1 fruit fly cellular context compared by ENCODE assay signal in the genomic region with DNA sequence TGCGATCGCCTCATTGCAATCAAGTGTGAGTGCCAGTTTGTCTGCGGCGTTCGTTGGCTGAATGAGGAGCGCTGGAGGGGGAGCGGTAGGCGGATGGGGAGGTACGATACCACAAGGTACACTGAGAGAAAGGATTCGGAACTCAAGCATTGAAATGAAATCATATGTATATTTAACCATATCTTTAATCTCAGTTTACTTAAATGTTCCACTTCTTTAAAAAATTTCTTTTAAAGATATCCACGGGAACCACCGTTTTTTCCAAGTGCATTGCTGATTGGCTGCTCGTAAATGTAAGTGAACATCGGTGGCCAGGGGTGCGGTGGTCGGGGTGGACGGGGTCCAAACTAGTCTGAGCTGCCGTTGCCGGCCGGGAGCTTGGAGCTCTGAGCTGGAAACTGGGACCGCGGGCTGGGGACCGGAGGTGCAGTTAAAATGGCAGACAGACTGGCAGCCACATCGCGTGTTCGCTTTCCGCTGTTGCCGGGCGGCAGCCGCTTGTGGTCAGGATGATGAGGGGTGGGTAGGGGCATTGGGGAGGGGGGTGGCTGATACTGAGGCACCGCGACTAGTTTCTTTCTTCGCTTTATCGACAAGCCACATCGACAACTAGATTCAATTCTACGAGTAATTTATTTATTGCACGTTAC.
TF ChIP-seq lines count a peak whose summit lies in the region.

No protein-coding gene starts in this region.

TF ChIP-seq in whole organism, embryonic, 481 proteins besides CTCF, POLR2A, EP300 and RAD21 (continued from another document and continues in another):
- peak; percentile 96 for TF ChIP-seq fd64A (GFP tag; optimal IDR thresholded peaks at IDR 0.05; lab: Kevin White, UChicago)
- peak; percentile 38 for TF ChIP-seq bigmax (GFP tag; optimal IDR thresholded peaks at IDR 0.05; lab: Kevin White, UChicago)
- peak; percentile 83 for TF ChIP-seq YL-1 (GFP tag; optimal IDR thresholded peaks at IDR 0.05; lab: Kevin White, UChicago)
- TF ChIP-seq Dp (GFP tag; optimal IDR thresholded peaks at IDR 0.05; lab: Kevin White, UChicago), result peak; percentile 7
- no peak for TF ChIP-seq hth (optimal IDR thresholded peaks at IDR 0.05; lab: Kevin White, UChicago)
- peak; percentile 99 for TF ChIP-seq ATbp (GFP tag; optimal IDR thresholded peaks at IDR 0.05; lab: Kevin White, UChicago)
- peak; percentile 81 for TF ChIP-seq crc (GFP tag; optimal IDR thresholded peaks at IDR 0.05; lab: Kevin White, UChicago)
- peak; percentile 88 for TF ChIP-seq CG11696 (GFP tag; IDR thresholded peaks at IDR 0.05; lab: Robert Waterston, UW)
- peak; percentile 95 for TF ChIP-seq CG33557 (GFP tag; optimal IDR thresholded peaks at IDR 0.05; lab: Kevin White, UChicago)
- TF ChIP-seq corto (GFP tag; optimal IDR thresholded peaks at IDR 0.05; lab: Kevin White, UChicago), result peak; percentile 83
- peak; percentile 95 for TF ChIP-seq CG10209 (GFP tag; optimal IDR thresholded peaks at IDR 0.05; lab: Kevin White, UChicago)
- TF ChIP-seq Ravus (GFP tag; IDR thresholded peaks at IDR 0.05; lab: Robert Waterston, UW), result peak; percentile 87
- TF ChIP-seq dm (GFP tag; optimal IDR thresholded peaks at IDR 0.05; lab: Kevin White, UChicago), result peak; percentile 90
- TF ChIP-seq CG12071 (GFP tag; optimal IDR thresholded peaks at IDR 0.05; lab: Kevin White, UChicago), result peak; percentile 94
- TF ChIP-seq tll (GFP tag; optimal IDR thresholded peaks at IDR 0.05; lab: Kevin White, UChicago), result peak in 1 of 2 experiments; percentile 19
- peak; percentile 57 for TF ChIP-seq Sry-β (GFP tag; optimal IDR thresholded peaks at IDR 0.05; lab: Kevin White, UChicago)
- TF ChIP-seq zen2 (GFP tag; IDR thresholded peaks at IDR 0.05; lab: Robert Waterston, UW; ENCODE audit: partially characterized antibody), result no peak
- peak; percentile 58; the same call in 2 of the 3 replicates for TF ChIP-seq CG6175 (GFP tag; IDR thresholded peaks at IDR 0.05; lab: Robert Waterston, UW)
- peak; percentile 96 for TF ChIP-seq nerfin-1 (tag; optimal IDR thresholded peaks at IDR 0.05; lab: Kevin White, UChicago)
- TF ChIP-seq emc (GFP tag; optimal IDR thresholded peaks at IDR 0.05; lab: Kevin White, UChicago), result peak; percentile 67
- TF ChIP-seq tgo (GFP tag; IDR thresholded peaks at IDR 0.05; lab: Robert Waterston, UW), result peak; percentile 96
- TF ChIP-seq her (GFP tag; optimal IDR thresholded peaks at IDR 0.05; lab: Kevin White, UChicago), result peak; percentile 80
- no peak for TF ChIP-seq CG42726 (GFP tag; IDR thresholded peaks at IDR 0.05; lab: Robert Waterston, UW; ENCODE audit: partially characterized antibody)
- TF ChIP-seq CG13624 (GFP tag; optimal IDR thresholded peaks at IDR 0.05; lab: Kevin White, UChicago), result peak; percentile 90
- peak; percentile 98 for TF ChIP-seq CG1603 (tag; optimal IDR thresholded peaks at IDR 0.05; lab: Kevin White, UChicago)
- TF ChIP-seq NC2β (GFP tag; optimal IDR thresholded peaks at IDR 0.05; lab: Kevin White, UChicago), result peak; percentile 93
- peak; percentile 30 for TF ChIP-seq pfk (GFP tag; optimal IDR thresholded peaks at IDR 0.05; lab: Kevin White, UChicago)
- TF ChIP-seq hbn (GFP tag; IDR thresholded peaks at IDR 0.05; lab: Robert Waterston, UW; ENCODE audit: partially characterized antibody), result no peak
- TF ChIP-seq hb (GFP tag; IDR thresholded peaks at IDR 0.05; lab: Robert Waterston, UW; ENCODE audit: partially characterized antibody), result no peak
- peak; percentile 97 for TF ChIP-seq Ada2b (GFP tag; IDR thresholded peaks at IDR 0.05; lab: Robert Waterston, UW)
- TF ChIP-seq az2 (GFP tag; optimal IDR thresholded peaks at IDR 0.05; lab: Kevin White, UChicago), result peak; percentile 97
- TF ChIP-seq Jarid2 (GFP tag; optimal IDR thresholded peaks at IDR 0.05; lab: Kevin White, UChicago), result peak; percentile 81
- peak; percentile 98 for TF ChIP-seq zfh1 (GFP tag; IDR thresholded peaks at IDR 0.05; lab: Robert Waterston, UW)
- TF ChIP-seq Atf3 (GFP tag; optimal IDR thresholded peaks at IDR 0.05; lab: Kevin White, UChicago), result peak; percentile 97
- TF ChIP-seq wek (GFP tag; optimal IDR thresholded peaks at IDR 0.05; lab: Kevin White, UChicago), result peak; percentile 88
- peak; percentile 81 for TF ChIP-seq NFAT (GFP tag; IDR thresholded peaks at IDR 0.05; lab: Robert Waterston, UW)
- TF ChIP-seq Nf-YA (GFP tag; IDR thresholded peaks at IDR 0.05; lab: Robert Waterston, UW), result peak; percentile 96
- TF ChIP-seq trh (GFP tag; optimal IDR thresholded peaks at IDR 0.05; lab: Kevin White, UChicago), result peak; percentile 89
- TF ChIP-seq CG31365 (tag; optimal IDR thresholded peaks at IDR 0.05; lab: Kevin White, UChicago), result peak; percentile 76
- TF ChIP-seq Gug (GFP tag; IDR thresholded peaks at IDR 0.05; lab: Robert Waterston, UW), result peak; percentile 93
- TF ChIP-seq CG14710 (tag; optimal IDR thresholded peaks at IDR 0.05; lab: Kevin White, UChicago), result peak; percentile 96
- TF ChIP-seq insv (GFP tag; optimal IDR thresholded peaks at IDR 0.05; lab: Kevin White, UChicago), result peak; percentile 32 to 62
- peak; percentile 98 for TF ChIP-seq chm (GFP tag; IDR thresholded peaks at IDR 0.05; lab: Robert Waterston, UW)
- TF ChIP-seq CG12391 (tag; optimal IDR thresholded peaks at IDR 0.05; lab: Kevin White, UChicago), result peak; percentile 98
- TF ChIP-seq otp (GFP tag; IDR thresholded peaks at IDR 0.05; lab: Robert Waterston, UW), result peak; percentile 99
- peak; percentile 98 for TF ChIP-seq CG1529 (GFP tag; optimal IDR thresholded peaks at IDR 0.05; lab: Kevin White, UChicago)
- TF ChIP-seq da (GFP tag; optimal IDR thresholded peaks at IDR 0.05; lab: Kevin White, UChicago), result peak; percentile 83
- peak; percentile 85 for TF ChIP-seq CG7987 (GFP tag; optimal IDR thresholded peaks at IDR 0.05; lab: Kevin White, UChicago)
- TF ChIP-seq CG15073 (GFP tag; optimal IDR thresholded peaks at IDR 0.05; lab: Kevin White, UChicago), result peak; percentile 86
- TF ChIP-seq usp (GFP tag; optimal IDR thresholded peaks at IDR 0.05; lab: Kevin White, UChicago), result no peak
- peak; percentile 98 for TF ChIP-seq nmo (GFP tag; optimal IDR thresholded peaks at IDR 0.05; lab: Kevin White, UChicago)
- peak; percentile 88 for TF ChIP-seq gcm2 (GFP tag; optimal IDR thresholded peaks at IDR 0.05; lab: Kevin White, UChicago)
- peak; percentile 99 for TF ChIP-seq Med (GFP tag; lab: Kevin White, UChicago)
- peak; percentile 70 for TF ChIP-seq vfl (GFP tag; optimal IDR thresholded peaks at IDR 0.05; lab: Kevin White, UChicago)
- peak; percentile 85 for TF ChIP-seq Nf-YB (GFP tag; optimal IDR thresholded peaks at IDR 0.05; lab: Kevin White, UChicago)
- peak; percentile 96 for TF ChIP-seq H2.0 (GFP tag; IDR thresholded peaks at IDR 0.05; lab: Robert Waterston, UW)
- TF ChIP-seq croc (GFP tag; conservative IDR thresholded peaks at IDR 0.05; lab: Robert Waterston, UW), result peak; percentile 97
- peak; percentile 73 for TF ChIP-seq toy (GFP tag; IDR thresholded peaks at IDR 0.05; lab: Robert Waterston, UW)
- TF ChIP-seq CG14050 (GFP tag; IDR thresholded peaks at IDR 0.05; lab: Robert Waterston, UW), result peak; percentile 97
- TF ChIP-seq ro (GFP tag; IDR thresholded peaks at IDR 0.05; lab: Robert Waterston, UW), result peak; percentile 88
- TF ChIP-seq CG17186 (GFP tag; optimal IDR thresholded peaks at IDR 0.05; lab: Kevin White, UChicago), result peak; percentile 87
- TF ChIP-seq CG6654 (GFP tag; optimal IDR thresholded peaks at IDR 0.05; lab: Kevin White, UChicago), result peak; percentile 88
- TF ChIP-seq disco-r (GFP tag; optimal IDR thresholded peaks at IDR 0.05; lab: Kevin White, UChicago), result peak; percentile 87
- TF ChIP-seq CG3726 (GFP tag; IDR thresholded peaks at IDR 0.05; lab: Robert Waterston, UW), result peak; percentile 95
- TF ChIP-seq sr (GFP tag; IDR thresholded peaks at IDR 0.05; lab: Robert Waterston, UW), result peak; percentile 89
- TF ChIP-seq CG4282 (GFP tag; optimal IDR thresholded peaks at IDR 0.05; lab: Kevin White, UChicago), result peak; percentile 75
- peak; percentile 94 for TF ChIP-seq tx (GFP tag; optimal IDR thresholded peaks at IDR 0.05; lab: Kevin White, UChicago)
- peak; percentile 89 for TF ChIP-seq en (GFP tag; optimal IDR thresholded peaks at IDR 0.05; lab: Kevin White, UChicago)
- peak; percentile 97 for TF ChIP-seq CG9727 (GFP tag; optimal IDR thresholded peaks at IDR 0.05; lab: Kevin White, UChicago)
- peak; percentile 93 for TF ChIP-seq CG7786 (GFP tag; optimal IDR thresholded peaks at IDR 0.05; lab: Kevin White, UChicago)
- peak; percentile 85 for TF ChIP-seq CG12155 (GFP tag; optimal IDR thresholded peaks at IDR 0.05; lab: Kevin White, UChicago)
- peak; percentile 90 for TF ChIP-seq sug (tag; optimal IDR thresholded peaks at IDR 0.05; lab: Kevin White, UChicago)
- peak; percentile 93 for TF ChIP-seq Dad (GFP tag; optimal IDR thresholded peaks at IDR 0.05; lab: Kevin White, UChicago)
- peak; percentile 98 for TF ChIP-seq Oli (tag; optimal IDR thresholded peaks at IDR 0.05; lab: Kevin White, UChicago)
- peak; percentile 97 for TF ChIP-seq crol (GFP tag; IDR thresholded peaks at IDR 0.05; lab: Robert Waterston, UW)
- peak; percentile 84 for TF ChIP-seq fu2 (GFP tag; optimal IDR thresholded peaks at IDR 0.05; lab: Kevin White, UChicago)
- peak; percentile 87 for TF ChIP-seq klu (GFP tag; IDR thresholded peaks at IDR 0.05; lab: Robert Waterston, UW)
- peak; percentile 48; the same call in 1 of the 2 replicates for TF ChIP-seq Dip2 (GFP tag; IDR thresholded peaks at IDR 0.05; lab: Robert Waterston, UW)
- peak; percentile 96 for TF ChIP-seq salm (tag; optimal IDR thresholded peaks at IDR 0.05; lab: Kevin White, UChicago)
- peak; percentile 96 for TF ChIP-seq Rx (GFP tag; IDR thresholded peaks at IDR 0.05; lab: Robert Waterston, UW)
- peak; percentile 20 for TF ChIP-seq zfh2 (GFP tag; optimal IDR thresholded peaks at IDR 0.05; lab: Kevin White, UChicago)
- peak; percentile 99 for TF ChIP-seq Vsx1 (GFP tag; optimal IDR thresholded peaks at IDR 0.05; lab: Kevin White, UChicago)
- TF ChIP-seq seq (GFP tag; IDR thresholded peaks at IDR 0.05; lab: Robert Waterston, UW), result peak; percentile 95
- TF ChIP-seq sqz (GFP tag; optimal IDR thresholded peaks at IDR 0.05; lab: Kevin White, UChicago), result peak; percentile 92
- TF ChIP-seq Ptx1 (GFP tag; IDR thresholded peaks at IDR 0.05; lab: Robert Waterston, UW), result peak; percentile 98
- peak; percentile 91 for TF ChIP-seq Atf6 (GFP tag; IDR thresholded peaks at IDR 0.05; lab: Robert Waterston, UW)
- peak; percentile 95 for TF ChIP-seq CG1024 (GFP tag; IDR thresholded peaks at IDR 0.05; lab: Robert Waterston, UW)
- TF ChIP-seq CG11560 (tag; IDR thresholded peaks at IDR 0.05; lab: Robert Waterston, UW), result peak; percentile 80
- peak; percentile 97 for TF ChIP-seq dysf (GFP tag; IDR thresholded peaks at IDR 0.05; lab: Robert Waterston, UW)
- TF ChIP-seq CG11398 (GFP tag; optimal IDR thresholded peaks at IDR 0.05; lab: Kevin White, UChicago), result peak; percentile 91
- TF ChIP-seq nau (GFP tag; optimal IDR thresholded peaks at IDR 0.05; lab: Kevin White, UChicago), result peak; percentile 94
- TF ChIP-seq Drgx (GFP tag; IDR thresholded peaks at IDR 0.05; lab: Robert Waterston, UW), result peak; percentile 99
- TF ChIP-seq nom (GFP tag; optimal IDR thresholded peaks at IDR 0.05; lab: Kevin White, UChicago), result peak; percentile 98
- peak; percentile 85 for TF ChIP-seq Ets97D (GFP tag; optimal IDR thresholded peaks at IDR 0.05; lab: Kevin White, UChicago)
- TF ChIP-seq CG30431 (GFP tag; optimal IDR thresholded peaks at IDR 0.05; lab: Kevin White, UChicago), result peak; percentile 93
- TF ChIP-seq CG17912 (GFP tag; optimal IDR thresholded peaks at IDR 0.05; lab: Kevin White, UChicago), result peak; percentile 96
- TF ChIP-seq lola (GFP tag; optimal IDR thresholded peaks at IDR 0.05; lab: Kevin White, UChicago), result peak in 1 of 3 experiments; percentile 97
- TF ChIP-seq Antp (GFP tag; optimal IDR thresholded peaks at IDR 0.05; lab: Kevin White, UChicago), result peak; percentile 94
- TF ChIP-seq CG4707 (GFP tag; optimal IDR thresholded peaks at IDR 0.05; lab: Kevin White, UChicago), result peak; percentile 93
- TF ChIP-seq prd (optimal IDR thresholded peaks at IDR 0.05; lab: Kevin White, UChicago), result no peak
- TF ChIP-seq prd (GFP tag; IDR thresholded peaks at IDR 0.05; lab: Robert Waterston, UW), result peak; percentile 97
- peak; percentile 77 for TF ChIP-seq CG11085 (GFP tag; IDR thresholded peaks at IDR 0.05; lab: Robert Waterston, UW)
- no peak for TF ChIP-seq fru (optimal IDR thresholded peaks at IDR 0.05; lab: Kevin White, UChicago)
- TF ChIP-seq row (GFP tag; IDR thresholded peaks at IDR 0.05; lab: Robert Waterston, UW), result peak; percentile 97
- TF ChIP-seq Adf1 (GFP tag; IDR thresholded peaks at IDR 0.05; lab: Robert Waterston, UW), result peak; percentile 52
- peak; percentile 88 for TF ChIP-seq lilli (GFP tag; optimal IDR thresholded peaks at IDR 0.05; lab: Kevin White, UChicago)
- peak; percentile 92 for TF ChIP-seq CG12299 (tag; optimal IDR thresholded peaks at IDR 0.05; lab: Kevin White, UChicago)
- peak; percentile 84 for TF ChIP-seq tio (GFP tag; optimal IDR thresholded peaks at IDR 0.05; lab: Kevin White, UChicago)
- no peak for TF ChIP-seq amos (GFP tag; IDR thresholded peaks at IDR 0.05; lab: Robert Waterston, UW; ENCODE audit: partially characterized antibody)
- TF ChIP-seq ttk (GFP tag; IDR thresholded peaks at IDR 0.05; lab: Robert Waterston, UW), result peak; percentile 98
- peak; percentile 96 for TF ChIP-seq sob (GFP tag; IDR thresholded peaks at IDR 0.05; lab: Robert Waterston, UW)
- peak; percentile 97 for TF ChIP-seq CG2199 (GFP tag; IDR thresholded peaks at IDR 0.05; lab: Robert Waterston, UW)
- peak; percentile 49 for TF ChIP-seq gro (GFP tag; optimal IDR thresholded peaks at IDR 0.05; lab: Kevin White, UChicago)
- peak; percentile 95 for TF ChIP-seq CG17385 (GFP tag; optimal IDR thresholded peaks at IDR 0.05; lab: Kevin White, UChicago)
- peak; percentile 89 for TF ChIP-seq Atf-2 (GFP tag; optimal IDR thresholded peaks at IDR 0.05; lab: Kevin White, UChicago)
- TF ChIP-seq CG13287 (GFP tag; IDR thresholded peaks at IDR 0.05; lab: Robert Waterston, UW; ENCODE audit: partially characterized antibody), result no peak
- peak; percentile 96 for TF ChIP-seq lab (GFP tag; optimal IDR thresholded peaks at IDR 0.05; lab: Kevin White, UChicago)
- peak; percentile 82 for TF ChIP-seq CG31224 (GFP tag; IDR thresholded peaks at IDR 0.05; lab: Robert Waterston, UW)
- TF ChIP-seq Max (GFP tag; optimal IDR thresholded peaks at IDR 0.05; lab: Kevin White, UChicago), result peak; percentile 87
- peak; percentile 39 for TF ChIP-seq Kr (GFP tag; optimal IDR thresholded peaks at IDR 0.05; lab: Kevin White, UChicago)
- TF ChIP-seq fd102C (GFP tag; optimal IDR thresholded peaks at IDR 0.05; lab: Kevin White, UChicago), result peak; percentile 46
- peak; percentile 97 for TF ChIP-seq jumu (GFP tag; optimal IDR thresholded peaks at IDR 0.05; lab: Kevin White, UChicago)
- TF ChIP-seq CG4360 (GFP tag; IDR thresholded peaks at IDR 0.05; lab: Robert Waterston, UW), result peak; percentile 86
- TF ChIP-seq so (GFP tag; IDR thresholded peaks at IDR 0.05; lab: Robert Waterston, UW), result peak; percentile 97
